Worm (Caenorhabditis elegans): Measurements from ENCODE around the gene B0035.21.

- no peak for TF ChIP-seq zfh-2 (GFP tag; conservative IDR thresholded peaks at IDR 0.05)
- no peak for TF ChIP-seq nfyb-1 (GFP tag; IDR thresholded peaks at IDR 0.05)
- no peak for TF ChIP-seq snpc-4 (GFP tag; optimal IDR thresholded peaks at IDR 0.05)
- no peak for TF ChIP-seq snpc-4 (tag; optimal IDR thresholded peaks at IDR 0.05)
- TF ChIP-seq tlf-1 (GFP tag; optimal IDR thresholded peaks at IDR 0.05) = no peak
Observed at ce11 chrIV:11349747-11350146, 22.7 kb downstream of the B0035.21 start.

Measured in whole organism, young adult.